Worm (Caenorhabditis elegans) whole organism, late embryonic: ENCODE data around the gene gldc-1.

ENCODE experiments used
- C08G9.2 ChIP-seq: sonication (generic microtip); optimal IDR thresholded peaks from 2 replicates; lab custom pipeline; 2016; ENCODE audit warnings: mild to moderate bottlenecking, missing genetic modification characterization, moderate library complexity, missing compliant biosample characterization
- F13H6.1 ChIP-seq: sonication (generic microtip); optimal IDR thresholded peaks from 2 replicates; lab custom pipeline; 2016; ENCODE audit warnings: missing genetic modification characterization, missing compliant biosample characterization
- ahr-1 ChIP-seq: sonication (generic microtip); optimal IDR thresholded peaks from 2 replicates; lab custom pipeline; 2016; ENCODE audit warnings: missing genetic modification characterization, missing compliant biosample characterization
- ama-1 ChIP-seq: fragments of 150-350 bp; optimal IDR thresholded peaks from 2 replicates; lab custom pipeline; 2014
- ceh-14 ChIP-seq: sonication (generic microtip); optimal IDR thresholded peaks from 2 replicates; lab custom pipeline; 2016; ENCODE audit warnings: missing genotype, missing genetic modification characterization, missing compliant biosample characterization
- ceh-18 ChIP-seq: sonication (generic microtip); optimal IDR thresholded peaks from 2 replicates; lab custom pipeline; 2016; ENCODE audit warnings: missing genetic modification characterization, missing compliant biosample characterization
- ceh-19 ChIP-seq: fragments of 200-800 bp; sonication (Bioruptor generic); optimal IDR thresholded peaks from 2 replicates; lab custom pipeline; 2018; ENCODE audit warnings: mild to moderate bottlenecking, missing genetic modification characterization, missing compliant biosample characterization
- ceh-2 ChIP-seq: sonication (generic microtip); optimal IDR thresholded peaks from 2 replicates; lab custom pipeline; 2016; ENCODE audit warnings: missing genotype, missing genetic modification characterization, missing compliant biosample characterization
- ceh-22 ChIP-seq: sonication (generic microtip); optimal IDR thresholded peaks from 2 replicates; lab custom pipeline; 2017; ENCODE audit warnings: missing biosample characterization, missing genetic modification characterization
- ceh-24 ChIP-seq: sonication (generic microtip); optimal IDR thresholded peaks from 2 replicates; lab custom pipeline; 2016; ENCODE audit warnings: mild to moderate bottlenecking, missing genetic modification characterization, missing compliant biosample characterization
- ceh-30 ChIP-seq: fragments of 150-350 bp; optimal IDR thresholded peaks from 2 replicates; lab custom pipeline; 2014; ENCODE audit warnings: missing biosample characterization, missing genetic modification characterization
- ceh-34 ChIP-seq: sonication (generic microtip); optimal IDR thresholded peaks from 2 replicates; lab custom pipeline; 2016; ENCODE audit warnings: mild to moderate bottlenecking, missing genetic modification characterization, missing compliant biosample characterization
- ceh-45 ChIP-seq: fragments of 200-800 bp; sonication (Bioruptor generic); IDR thresholded peaks from 2 replicates; pipeline ENCODE4 v1.3.6; 2022; ENCODE audit warnings: missing genetic modification reagents, missing genetic modification characterization, missing compliant biosample characterization
- ceh-6 ChIP-seq: fragments of 200-800 bp; sonication (Bioruptor generic); optimal IDR thresholded peaks from 2 replicates; lab custom pipeline; 2018; ENCODE audit warnings: mild to moderate bottlenecking, missing genetic modification characterization, missing compliant biosample characterization
- dve-1 ChIP-seq: sonication (generic microtip); optimal IDR thresholded peaks from 2 replicates; lab custom pipeline; 2017; ENCODE audit warnings: antibody characterized with exemption, mild to moderate bottlenecking, missing genetic modification characterization, missing compliant biosample characterization
- elt-2 ChIP-seq: sonication (generic microtip); optimal IDR thresholded peaks from 2 replicates; lab custom pipeline; 2016; ENCODE audit warnings: missing genetic modification reagents, missing genetic modification characterization, missing compliant biosample characterization
- elt-4 ChIP-seq: sonication (generic microtip); optimal IDR thresholded peaks from 2 replicates; lab custom pipeline; 2016; ENCODE audit warnings: missing genetic modification characterization, missing compliant biosample characterization
- ets-4 ChIP-seq: sonication (generic microtip); optimal IDR thresholded peaks from 2 replicates; lab custom pipeline; 2016; ENCODE audit warnings: missing genetic modification characterization, missing compliant biosample characterization
- eyg-1 ChIP-seq: sonication (generic microtip); optimal IDR thresholded peaks from 2 replicates; lab custom pipeline; 2016; ENCODE audit warnings: missing genotype, missing genetic modification characterization, missing compliant biosample characterization
- fax-1 ChIP-seq: sonication (generic microtip); optimal IDR thresholded peaks from 2 replicates; lab custom pipeline; 2016; ENCODE audit warnings: missing genotype, missing genetic modification characterization, missing compliant biosample characterization
- fkh-10 ChIP-seq: fragments of 150-350 bp; optimal IDR thresholded peaks from 2 replicates; lab custom pipeline; 2014; ENCODE audit warnings: missing biosample characterization, missing genetic modification reagents, missing genetic modification characterization
- fkh-6 ChIP-seq: sonication (generic microtip); optimal IDR thresholded peaks from 2 replicates; lab custom pipeline; 2016; ENCODE audit warnings: missing genetic modification characterization, missing compliant biosample characterization
- gmeb-2 ChIP-seq: sonication (generic microtip); optimal IDR thresholded peaks from 2 replicates; lab custom pipeline; 2016; ENCODE audit warnings: missing genetic modification characterization, inconsistent platforms, missing compliant biosample characterization
- hlh-13 ChIP-seq: fragments of 200-800 bp; sonication (Bioruptor generic); optimal IDR thresholded peaks from 2 replicates; lab custom pipeline; 2018; ENCODE audit warnings: mild to moderate bottlenecking, missing genetic modification characterization, missing compliant biosample characterization
- hlh-30 ChIP-seq: sonication (generic microtip); optimal IDR thresholded peaks from 2 replicates; lab custom pipeline; 2017; ENCODE audit warnings: antibody characterized with exemption, missing genetic modification characterization, missing compliant biosample characterization; ENCODE audit not compliant: insufficient read depth
- hlh-6 ChIP-seq: sonication (generic microtip); optimal IDR thresholded peaks from 2 replicates; lab custom pipeline; 2016; ENCODE audit warnings: missing genotype, missing genetic modification characterization, missing compliant biosample characterization
- hlh-8 ChIP-seq: sonication (generic microtip); optimal IDR thresholded peaks from 2 replicates; lab custom pipeline; 2016; ENCODE audit warnings: missing genotype, missing genetic modification characterization, missing compliant biosample characterization
- lim-6 ChIP-seq: sonication (generic microtip); optimal IDR thresholded peaks from 2 replicates; lab custom pipeline; 2016; ENCODE audit warnings: missing genetic modification characterization, missing compliant biosample characterization
- lin-11 ChIP-seq: fragments of 200-800 bp; sonication (Bioruptor generic); optimal IDR thresholded peaks from 2 replicates; lab custom pipeline; 2018; ENCODE audit warnings: mild to moderate bottlenecking, missing genetic modification characterization, missing compliant biosample characterization
- mec-3 ChIP-seq: sonication (generic microtip); optimal IDR thresholded peaks from 2 replicates; lab custom pipeline; 2016; ENCODE audit warnings: borderline replicate concordance, missing genetic modification characterization, missing compliant biosample characterization
- nfya-1 ChIP-seq: sonication (generic microtip); optimal IDR thresholded peaks from 2 replicates; lab custom pipeline; 2017; ENCODE audit warnings: missing genetic modification characterization, mild to moderate bottlenecking, missing compliant biosample characterization, antibody characterized with exemption, moderate library complexity
- npax-4 ChIP-seq: sonication (generic microtip); optimal IDR thresholded peaks from 2 replicates; lab custom pipeline; 2016; ENCODE audit warnings: missing genetic modification characterization, missing compliant biosample characterization
- odd-2 ChIP-seq: sonication (generic microtip); optimal IDR thresholded peaks from 2 replicates; lab custom pipeline; 2017; ENCODE audit warnings: antibody characterized with exemption, mild to moderate bottlenecking, missing genetic modification characterization, missing compliant biosample characterization
- pag-3 ChIP-seq: sonication (generic microtip); optimal IDR thresholded peaks from 2 replicates; lab custom pipeline; 2016; ENCODE audit warnings: missing compliant biosample characterization, missing genetic modification characterization, borderline replicate concordance
- pat-9 ChIP-seq: fragments of 200-800 bp; sonication (Bioruptor generic); optimal IDR thresholded peaks from 2 replicates; lab custom pipeline; 2018; ENCODE audit warnings: mild to moderate bottlenecking, missing genetic modification characterization, moderate library complexity, missing compliant biosample characterization
- pha-2 ChIP-seq: sonication (generic microtip); optimal IDR thresholded peaks from 2 replicates; lab custom pipeline; 2017; ENCODE audit warnings: mild to moderate bottlenecking, missing genetic modification characterization, missing compliant biosample characterization
- pqm-1 ChIP-seq: sonication (generic microtip); optimal IDR thresholded peaks from 2 replicates; lab custom pipeline; 2016; ENCODE audit warnings: missing genetic modification characterization, missing compliant biosample characterization
- ref-2 ChIP-seq: sonication (generic microtip); optimal IDR thresholded peaks from 2 replicates; lab custom pipeline; 2016; ENCODE audit warnings: missing genetic modification characterization, missing compliant biosample characterization
- rnt-1 ChIP-seq: sonication (generic microtip); optimal IDR thresholded peaks from 2 replicates; lab custom pipeline; 2016; ENCODE audit warnings: missing genetic modification characterization, missing compliant biosample characterization
- sdc-2 ChIP-seq: sonication (generic microtip); optimal IDR thresholded peaks from 2 replicates; lab custom pipeline; 2016; ENCODE audit warnings: missing genotype, missing genetic modification characterization, missing compliant biosample characterization
- sox-2 ChIP-seq: fragments of 200-800 bp; sonication (Bioruptor generic); IDR thresholded peaks from 2 replicates; pipeline ENCODE4 v1.3.6; 2022; ENCODE audit warnings: missing genetic modification reagents, missing genetic modification characterization, missing compliant biosample characterization
- sox-4 ChIP-seq: sonication (generic microtip); optimal IDR thresholded peaks from 2 replicates; lab custom pipeline; 2017; ENCODE audit warnings: mild to moderate bottlenecking, missing genetic modification characterization, inconsistent platforms, missing compliant biosample characterization
- tbx-2 ChIP-seq: sonication (generic microtip); optimal IDR thresholded peaks from 2 replicates; lab custom pipeline; 2016; ENCODE audit warnings: missing genetic modification characterization, missing compliant biosample characterization
- tbx-7 ChIP-seq: sonication (generic microtip); optimal IDR thresholded peaks from 2 replicates; lab custom pipeline; 2016; ENCODE audit warnings: missing genotype, missing genetic modification characterization, missing compliant biosample characterization
- ttx-3 ChIP-seq: sonication (generic microtip); optimal IDR thresholded peaks from 2 replicates; lab custom pipeline; 2016; ENCODE audit warnings: missing genetic modification reagents, missing genetic modification characterization, missing compliant biosample characterization
- unc-3 ChIP-seq, 2 experiments: fragments of 200-800 bp in 1 of 2; sonication (Bioruptor generic) in 1 of 2; sonication (generic microtip) in 1 of 2; conservative IDR thresholded peaks in 1 of 2; optimal IDR thresholded peaks in 1 of 2; 2 replicates each; pipeline versions ENCODE4 v1.3.6 to Lab custom; 2016 to 2022; ENCODE audit warnings: missing compliant biosample characterization in 2 of 2, missing genetic modification characterization in 2 of 2, missing genetic modification reagents in 1 of 2
- unc-42 ChIP-seq: sonication (generic microtip); optimal IDR thresholded peaks from 2 replicates; lab custom pipeline; 2016; ENCODE audit warnings: missing genotype, missing genetic modification characterization, missing compliant biosample characterization
- zip-5 ChIP-seq: sonication (generic microtip); optimal IDR thresholded peaks from 2 replicates; lab custom pipeline; 2016; ENCODE audit warnings: missing genetic modification characterization, missing compliant biosample characterization

Gene gldc-1

ce11 chrII:6049546-6049945, 674 bp upstream of the gldc-1 start:
- TF ChIP-seq elt-2 (tag; lab: Kevin White, UChicago) (peak; percentile 78), nfya-1 (no peak), lim-6 (no peak), lin-11 (tag; lab: Kevin White, UChicago) (no peak), hlh-6 (tag; lab: Kevin White, UChicago) (no peak), dve-1 (tag; lab: Kevin White, UChicago) (no peak), F13H6.1 (tag; lab: Kevin White, UChicago) (no peak)

- no peak for TF ChIP-seq ets-4 (tag; lab: Kevin White, UChicago)
- TF ChIP-seq odd-2 = no peak
- TF ChIP-seq ceh-34 = no peak
- peak; percentile 37 for TF ChIP-seq elt-2 (tag; lab: Kevin White, UChicago)
- no peak for TF ChIP-seq pqm-1 (tag; lab: Kevin White, UChicago)
- TF ChIP-seq, all 69 proteins: peak for 1
Measured at ce11 chrII:6055927-6056326, 5.7 kb downstream of the gldc-1 start, which contains the start of gene R12C12.7. R12C12.7 (minus strand) TSS chrII:6055985.

- TF ChIP-seq gmeb-2 (tag; lab: Kevin White, UChicago) = no peak
- peak; percentile 95 for TF ChIP-seq tbx-7 (tag; lab: Kevin White, UChicago)
- TF ChIP-seq fax-1 (tag; lab: Kevin White, UChicago) = peak; percentile 63
- TF ChIP-seq ahr-1 (tag; lab: Kevin White, UChicago) = peak; percentile 30
- no peak for TF ChIP-seq ceh-22
- TF ChIP-seq ref-2 = peak; percentile 72
- TF ChIP-seq sdc-2 (tag; lab: Kevin White, UChicago) = peak; percentile 23
- no peak for TF ChIP-seq fkh-10 (GFP tag; lab: Kevin White, UChicago)
- peak; percentile 70 for TF ChIP-seq unc-42 (tag; lab: Kevin White, UChicago)
- TF ChIP-seq mec-3 = peak; percentile 73
- TF ChIP-seq ttx-3 (tag; lab: Kevin White, UChicago) = no peak
- no peak for TF ChIP-seq sox-4 (tag; lab: Kevin White, UChicago)
- TF ChIP-seq ceh-14 (tag; lab: Kevin White, UChicago) = peak; percentile 60
- TF ChIP-seq pat-9 = no peak
- TF ChIP-seq hlh-8 (tag; lab: Kevin White, UChicago) = peak; percentile 93
- no peak for TF ChIP-seq ceh-6 (GFP tag; lab: Kevin White, UChicago)
- no peak for TF ChIP-seq unc-3 (GFP tag; conservative IDR thresholded peaks at IDR 0.05; lab: Robert Waterston, UW)
- no peak for TF ChIP-seq unc-3 (tag; optimal IDR thresholded peaks at IDR 0.05; lab: Kevin White, UChicago)
- peak; percentile 24 for TF ChIP-seq F13H6.1 (tag; lab: Kevin White, UChicago)
- TF ChIP-seq hlh-13 (GFP tag; lab: Kevin White, UChicago) = no peak
- TF ChIP-seq hlh-30 (tag; lab: Kevin White, UChicago) = no peak
- peak; percentile 90 for TF ChIP-seq ceh-2 (tag; lab: Kevin White, UChicago)
- TF ChIP-seq ceh-18 (tag; lab: Kevin White, UChicago) = peak; percentile 10
- no peak for TF ChIP-seq ceh-24 (tag; lab: Kevin White, UChicago)
- no peak for TF ChIP-seq ceh-30 (tag; lab: Kevin White, UChicago)
- peak; percentile 95 for TF ChIP-seq ets-4 (tag; lab: Kevin White, UChicago)
- TF ChIP-seq pag-3 (tag; lab: Kevin White, UChicago) = no peak
- TF ChIP-seq tbx-2 (tag; lab: Kevin White, UChicago) = peak; percentile 89
- TF ChIP-seq nfya-1 = no peak
- no peak for TF ChIP-seq sox-2 (GFP tag; lab: Robert Waterston, UW)
- no peak for TF ChIP-seq elt-4 (tag; lab: Kevin White, UChicago)
- TF ChIP-seq fkh-6 (tag; lab: Kevin White, UChicago) = peak; percentile 22
- no peak for TF ChIP-seq hlh-6 (tag; lab: Kevin White, UChicago)
- peak; percentile 52 for TF ChIP-seq elt-2 (tag; lab: Kevin White, UChicago)
- TF ChIP-seq ceh-19 (GFP tag; lab: Kevin White, UChicago) = no peak
- peak; percentile 6 for TF ChIP-seq eyg-1
- TF ChIP-seq ama-1 (lab: Kevin White, UChicago) = no peak
- TF ChIP-seq ceh-45 = no peak
- TF ChIP-seq pha-2 (tag; lab: Kevin White, UChicago) = no peak
- TF ChIP-seq pqm-1 (tag; lab: Kevin White, UChicago) = peak; percentile 32
- peak; percentile 94 for TF ChIP-seq C08G9.2 (tag; lab: Kevin White, UChicago)
- no peak for TF ChIP-seq npax-4 (tag; lab: Kevin White, UChicago)
- TF ChIP-seq rnt-1 = peak; percentile 56
- TF ChIP-seq lim-6 = peak; percentile 38
- TF ChIP-seq zip-5 = peak; percentile 78
Measured at ce11 chrII:6061495-6061894, 11.3 kb downstream of the gldc-1 start.
